Worm (Caenorhabditis elegans): ENCODE measurements around the gene C33F10.8.
A peak's percentile ranks its signal among the peaks of the same experiment; 100 is the strongest.

The C33F10.8 gene

DNA sequence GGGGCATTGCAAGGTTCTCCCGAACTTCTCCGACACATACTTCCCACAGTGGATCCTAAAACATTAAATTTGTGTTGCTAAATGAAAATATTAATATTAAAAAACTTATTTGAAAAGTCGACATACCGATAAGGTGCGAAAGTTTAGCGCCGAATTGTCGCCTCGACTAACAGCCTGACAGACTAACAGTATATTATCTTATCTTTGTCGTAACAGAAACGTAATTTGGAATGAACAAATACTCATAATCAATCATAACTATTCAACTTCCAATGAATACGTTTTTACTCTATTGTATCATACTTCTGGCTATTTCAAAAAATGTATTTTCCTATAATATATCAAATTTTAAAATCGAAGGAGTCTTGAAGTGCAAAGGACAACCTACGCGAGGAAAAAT lies 48.1 kb downstream of the C33F10.8 start, which contains the start of gene F26G1.11:
Gene F26G1.11 (plus strand): TSS at position 205 of the 400 bp plus-strand sequence.
- TF ChIP-seq madf-2 (tag; optimal IDR thresholded peaks at IDR 0.05), result no peak
- TF ChIP-seq elt-2 (tag; optimal IDR thresholded peaks at IDR 0.05), result peak; percentile 68

- no peak for TF ChIP-seq tbx-7 (tag; optimal IDR thresholded peaks at IDR 0.05)
- TF ChIP-seq elt-4 (tag; optimal IDR thresholded peaks at IDR 0.05), result no peak
- TF ChIP-seq ceh-19 (GFP tag; optimal IDR thresholded peaks at IDR 0.05), result no peak
- TF ChIP-seq odd-2 (tag; optimal IDR thresholded peaks at IDR 0.05), result no peak
- TF ChIP-seq ceh-48 (tag; optimal IDR thresholded peaks at IDR 0.05), result no peak
- no peak for TF ChIP-seq C38D4.7 (GFP tag; optimal IDR thresholded peaks at IDR 0.05)
- TF ChIP-seq hlh-30 (tag; optimal IDR thresholded peaks at IDR 0.05; ENCODE audit: insufficient read depth), result no peak
- no peak for TF ChIP-seq rnt-1 (tag; optimal IDR thresholded peaks at IDR 0.05)
- no peak for TF ChIP-seq pros-1 (tag; optimal IDR thresholded peaks at IDR 0.05)
- no peak for TF ChIP-seq ets-4 (tag; optimal IDR thresholded peaks at IDR 0.05)
- no peak for TF ChIP-seq ceh-24 (tag; optimal IDR thresholded peaks at IDR 0.05)
- TF ChIP-seq ceh-31 (tag; optimal IDR thresholded peaks at IDR 0.05), result no peak
- TF ChIP-seq hlh-6 (tag; optimal IDR thresholded peaks at IDR 0.05), result no peak
- TF ChIP-seq eyg-1 (tag; optimal IDR thresholded peaks at IDR 0.05), result no peak
- TF ChIP-seq K02D7.2 (tag; optimal IDR thresholded peaks at IDR 0.05), result no peak
- no peak for TF ChIP-seq fkh-6 (tag; optimal IDR thresholded peaks at IDR 0.05)
- no peak for TF ChIP-seq tbx-2 (tag; optimal IDR thresholded peaks at IDR 0.05)
- TF ChIP-seq unc-42 (tag; optimal IDR thresholded peaks at IDR 0.05), result no peak
- no peak for TF ChIP-seq ahr-1 (tag; optimal IDR thresholded peaks at IDR 0.05)
- TF ChIP-seq dmd-4 (tag; optimal IDR thresholded peaks at IDR 0.05; ENCODE audit: borderline replicate concordance), result no peak
Measured at ce11 chrII:4775802-4776201, 49.2 kb downstream of the C33F10.8 start.

- TF ChIP-seq T23F11.4 (GFP tag; optimal IDR thresholded peaks at IDR 0.05) (no peak), ceh-19 (GFP tag; optimal IDR thresholded peaks at IDR 0.05) (no peak)
Measured at ce11 chrII:4773891-4774432, 51.1 kb downstream of the C33F10.8 start, which contains the start of the genes F26G1.9 and F26G1.10. F26G1.9 (minus strand) TSS chrII:4773991. F26G1.10 (plus strand) TSS chrII:4774382.
